Worm (Caenorhabditis elegans): Measurements from ENCODE around the gene C07B5.4.

DNA sequence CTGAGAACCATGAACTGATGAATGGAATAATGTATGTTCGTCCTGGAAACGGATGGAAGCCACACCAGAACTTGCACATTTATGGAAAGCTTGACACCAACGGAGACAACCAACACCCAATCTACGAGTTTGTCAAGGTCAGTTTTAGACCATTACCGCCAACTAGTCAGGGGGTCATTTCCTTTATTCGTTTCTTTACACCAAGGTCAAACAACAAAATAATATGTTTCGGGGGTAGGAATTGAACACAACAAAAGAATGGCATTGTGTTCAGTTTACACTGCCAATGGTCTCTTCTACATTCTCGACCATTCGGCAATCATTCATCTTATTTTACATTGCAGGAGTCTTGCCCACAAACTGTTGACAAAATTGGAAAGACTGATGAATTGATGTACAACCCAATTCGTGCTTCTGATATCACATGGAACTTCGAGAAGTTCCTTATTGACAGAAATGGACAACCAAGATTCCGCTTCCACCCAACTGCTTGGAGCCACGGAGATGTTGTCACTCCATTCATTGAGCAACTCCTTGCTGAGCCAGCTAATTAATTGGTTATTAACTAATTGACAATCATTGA, 56.2 kb downstream of the C07B5.4 start:
- TF ChIP-seq dao-5 (tag; optimal IDR thresholded peaks at IDR 0.05) (no peak), him-1 (tag; optimal IDR thresholded peaks at IDR 0.05) (no peak)

Measured in whole organism, L4/young adult.